Worm (Caenorhabditis elegans) whole organism, L1 larva: ENCODE measurements around the gene memo-1.

ENCODE experiments used
- Y116A8C.19 ChIP-seq: sonication (generic microtip); optimal IDR thresholded peaks from 2 replicates; lab custom pipeline; 2016; ENCODE audit warnings: missing compliant biosample characterization, missing genetic modification characterization, borderline replicate concordance
- aha-1 ChIP-seq: fragments of 150-350 bp; optimal IDR thresholded peaks from 2 replicates; lab custom pipeline; 2014; ENCODE audit warnings: missing biosample characterization, missing genetic modification characterization
- alr-1 ChIP-seq: fragments of 200-800 bp; sonication (Bioruptor generic); optimal IDR thresholded peaks from 2 replicates; lab custom pipeline; 2018; ENCODE audit warnings: borderline replicate concordance, mild to moderate bottlenecking, missing genetic modification characterization, missing compliant biosample characterization
- blmp-1 ChIP-seq: fragments of 150-350 bp; optimal IDR thresholded peaks from 2 replicates; lab custom pipeline; 2014; ENCODE audit warnings: missing biosample characterization, missing genetic modification characterization
- ceh-63 ChIP-seq: fragments of 200-800 bp; sonication (Bioruptor generic); optimal IDR thresholded peaks from 2 replicates; lab custom pipeline; 2018; ENCODE audit warnings: mild to moderate bottlenecking, missing genetic modification characterization, missing compliant biosample characterization
- ceh-8 ChIP-seq: fragments of 200-800 bp; sonication (Bioruptor generic); optimal IDR thresholded peaks from 2 replicates; lab custom pipeline; 2018; ENCODE audit warnings: mild to moderate bottlenecking, missing genetic modification characterization, moderate library complexity, missing compliant biosample characterization
- ceh-82 ChIP-seq, 3 experiments: fragments of 150-350 bp in 1 of 3; sonication (generic microtip) in 2 of 3; optimal IDR thresholded peaks; 2 replicates each; lab custom pipeline; 2014 to 2017; ENCODE audit warnings: missing biosample characterization in 3 of 3, missing genetic modification characterization in 3 of 3
- ceh-88 ChIP-seq: fragments of 200-800 bp; sonication (Bioruptor generic); IDR thresholded peaks from 2 replicates; pipeline ENCODE4 v1.3.6; 2022; ENCODE audit warnings: missing genetic modification characterization, missing compliant biosample characterization
- dsc-1 ChIP-seq: sonication (generic microtip); optimal IDR thresholded peaks from 2 replicates; lab custom pipeline; 2016; ENCODE audit warnings: mild to moderate bottlenecking, missing genetic modification characterization, missing compliant biosample characterization
- elt-3 ChIP-seq, 6 experiments: fragments of 150-350 bp in 1 of 6; sonication (generic microtip); optimal IDR thresholded peaks; 2 replicates each; lab custom pipeline; 2017 to 2018; ENCODE audit warnings: missing biosample characterization in 6 of 6, missing genetic modification characterization in 6 of 6, inconsistent platforms in 1 of 6
- fos-1 ChIP-seq: fragments of 150-350 bp; optimal IDR thresholded peaks from 2 replicates; lab custom pipeline; 2014; ENCODE audit warnings: missing biosample characterization, missing genetic modification characterization
- grh-1 ChIP-seq: fragments of 200-800 bp; sonication (Bioruptor generic); IDR thresholded peaks from 2 replicates; pipeline ENCODE4 v1.3.6; 2022; ENCODE audit warnings: missing genetic modification reagents, missing genetic modification characterization, missing compliant biosample characterization
- hlh-17 ChIP-seq: fragments of 200-800 bp; sonication (Bioruptor generic); optimal IDR thresholded peaks from 2 replicates; lab custom pipeline; 2018; ENCODE audit warnings: missing genetic modification characterization, mild to moderate bottlenecking, missing compliant biosample characterization, moderate library complexity, borderline replicate concordance
- hpl-2 ChIP-seq: fragments of 150-350 bp; optimal IDR thresholded peaks from 2 replicates; lab custom pipeline; 2014; ENCODE audit warnings: missing biosample characterization, missing genetic modification reagents, missing genetic modification characterization
- irx-1 ChIP-seq: sonication (generic microtip); optimal IDR thresholded peaks from 2 replicates; lab custom pipeline; 2016; ENCODE audit warnings: missing genetic modification characterization, missing compliant biosample characterization
- jun-1 ChIP-seq: fragments of 150-350 bp; optimal IDR thresholded peaks from 2 replicates; lab custom pipeline; 2014; ENCODE audit warnings: missing biosample characterization, missing genetic modification reagents, missing genetic modification characterization
- lin-14 ChIP-seq: fragments of 200-800 bp; sonication (Bioruptor generic); optimal IDR thresholded peaks from 2 replicates; lab custom pipeline; 2018; ENCODE audit warnings: mild to moderate bottlenecking, missing genetic modification characterization, moderate library complexity, missing compliant biosample characterization
- lin-15B ChIP-seq: fragments of 150-350 bp; sonication (generic microtip); optimal IDR thresholded peaks from 3 replicates; lab custom pipeline; 2014; ENCODE audit warnings: missing biosample characterization, missing genetic modification characterization
- lin-39 ChIP-seq: fragments of 150-350 bp; optimal IDR thresholded peaks from 2 replicates; lab custom pipeline; 2014; ENCODE audit warnings: missing biosample characterization, missing genetic modification reagents, missing genetic modification characterization
- lir-3 ChIP-seq: sonication (generic microtip); optimal IDR thresholded peaks from 2 replicates; lab custom pipeline; 2016; ENCODE audit warnings: mild to moderate bottlenecking, missing genetic modification characterization, moderate library complexity, missing compliant biosample characterization; ENCODE audit not compliant: poor library complexity
- lsy-2 ChIP-seq, 2 experiments: fragments of 150-350 bp; optimal IDR thresholded peaks; 2 replicates each; lab custom pipeline; 2014; ENCODE audit warnings: missing biosample characterization in 2 of 2, missing genetic modification characterization in 2 of 2
- mab-9 ChIP-seq: fragments of 200-800 bp; sonication (Bioruptor generic); IDR thresholded peaks from 2 replicates; pipeline ENCODE4 v1.3.6; 2022; ENCODE audit warnings: missing genetic modification reagents, missing genetic modification characterization, missing compliant biosample characterization
- mdl-1 ChIP-seq, 2 experiments: fragments of 150-350 bp; optimal IDR thresholded peaks; 2 replicates each; lab custom pipeline; 2014 to 2017; ENCODE audit warnings: missing biosample characterization in 2 of 2, missing genetic modification characterization in 2 of 2, inconsistent platforms in 1 of 2
- mef-2 ChIP-seq: fragments of 150-350 bp; optimal IDR thresholded peaks from 2 replicates; lab custom pipeline; 2014; ENCODE audit warnings: missing biosample characterization, missing genetic modification characterization
- nhr-12 ChIP-seq: sonication (generic microtip); optimal IDR thresholded peaks from 2 replicates; lab custom pipeline; 2017; ENCODE audit warnings: missing biosample characterization, missing genetic modification characterization
- nhr-19 ChIP-seq: fragments of 200-800 bp; sonication (Bioruptor generic); conservative IDR thresholded peaks from 2 replicates; pipeline ENCODE4 v1.3.6; 2022; ENCODE audit warnings: missing genetic modification characterization, missing compliant biosample characterization
- nhr-20 ChIP-seq: sonication (generic microtip); optimal IDR thresholded peaks from 2 replicates; lab custom pipeline; 2016; ENCODE audit warnings: mild to moderate bottlenecking, missing genetic modification characterization, missing compliant biosample characterization
- nhr-237 ChIP-seq: fragments of 150-350 bp; optimal IDR thresholded peaks from 2 replicates; lab custom pipeline; 2014; ENCODE audit warnings: missing biosample characterization, missing genetic modification characterization
- nhr-47 ChIP-seq: sonication (generic microtip); optimal IDR thresholded peaks from 2 replicates; lab custom pipeline; 2016; ENCODE audit warnings: mild to moderate bottlenecking, missing genetic modification characterization, moderate library complexity, missing compliant biosample characterization
- nhr-71 ChIP-seq: sonication (generic microtip); optimal IDR thresholded peaks from 2 replicates; lab custom pipeline; 2016; ENCODE audit warnings: mild to moderate bottlenecking, missing genetic modification characterization, moderate library complexity, missing compliant biosample characterization
- nhr-77 ChIP-seq: fragments of 150-350 bp; optimal IDR thresholded peaks from 2 replicates; lab custom pipeline; 2014; ENCODE audit warnings: missing biosample characterization, missing genetic modification characterization
- nhr-84 ChIP-seq: sonication (generic microtip); optimal IDR thresholded peaks from 2 replicates; lab custom pipeline; 2017; ENCODE audit warnings: missing biosample characterization, missing genetic modification characterization
- nhr-85 ChIP-seq: sonication (generic microtip); peaks from one replicate; lab custom pipeline; 2016; ENCODE audit warnings: missing genetic modification characterization, inconsistent platforms, missing compliant biosample characterization
- nhr-90 ChIP-seq: sonication (generic microtip); optimal IDR thresholded peaks from 2 replicates; lab custom pipeline; 2016; ENCODE audit warnings: mild to moderate bottlenecking, missing genetic modification characterization, missing compliant biosample characterization; ENCODE audit not compliant: poor library complexity
- pag-3 ChIP-seq: sonication (generic microtip); optimal IDR thresholded peaks from 2 replicates; lab custom pipeline; 2017; ENCODE audit warnings: missing genetic modification characterization, mild to moderate bottlenecking, missing compliant biosample characterization, antibody characterized with exemption, borderline replicate concordance; ENCODE audit not compliant: insufficient read depth
- pax-3 ChIP-seq: fragments of 200-800 bp; sonication (Bioruptor generic); optimal IDR thresholded peaks from 2 replicates; lab custom pipeline; 2018; ENCODE audit warnings: mild to moderate bottlenecking, missing genetic modification characterization, moderate library complexity, missing compliant biosample characterization
- pqm-1 ChIP-seq: sonication (generic microtip); optimal IDR thresholded peaks from 3 replicates; lab custom pipeline; 2017; ENCODE audit warnings: missing biosample characterization, missing genetic modification characterization
- rnt-1 ChIP-seq: sonication (generic microtip); optimal IDR thresholded peaks from 2 replicates; lab custom pipeline; 2016; ENCODE audit warnings: mild to moderate bottlenecking, missing genetic modification characterization, moderate library complexity, missing compliant biosample characterization
- skn-1 ChIP-seq: fragments of 150-350 bp; optimal IDR thresholded peaks from 2 replicates; lab custom pipeline; 2014; ENCODE audit warnings: missing biosample characterization, missing genetic modification characterization
- snpc-4 ChIP-seq: fragments of 150-350 bp; optimal IDR thresholded peaks from 2 replicates; lab custom pipeline; 2014; ENCODE audit warnings: missing biosample characterization, missing genetic modification characterization
- snu-23 ChIP-seq: sonication (generic microtip); optimal IDR thresholded peaks from 2 replicates; lab custom pipeline; 2016; ENCODE audit warnings: missing genetic modification characterization, missing compliant biosample characterization
- sptf-1 ChIP-seq: fragments of 150-350 bp; optimal IDR thresholded peaks from 2 replicates; lab custom pipeline; 2014; ENCODE audit warnings: missing biosample characterization, missing genetic modification characterization
- tbx-2 ChIP-seq: sonication (generic microtip); optimal IDR thresholded peaks from 2 replicates; lab custom pipeline; 2016; ENCODE audit warnings: missing genetic modification characterization, missing compliant biosample characterization
- unc-62 ChIP-seq: fragments of 150-350 bp; optimal IDR thresholded peaks from 2 replicates; lab custom pipeline; 2014; ENCODE audit warnings: missing biosample characterization, missing genetic modification reagents, missing genetic modification characterization
- vab-15 ChIP-seq: sonication (generic microtip); optimal IDR thresholded peaks from 2 replicates; lab custom pipeline; 2017; ENCODE audit warnings: missing genotype, mild to moderate bottlenecking, missing genetic modification characterization, missing compliant biosample characterization
- xbp-1 ChIP-seq: sonication (generic microtip); optimal IDR thresholded peaks from 2 replicates; lab custom pipeline; 2016; ENCODE audit warnings: missing genetic modification characterization, missing compliant biosample characterization
- zag-1 ChIP-seq: fragments of 150-350 bp; optimal IDR thresholded peaks from 2 replicates; lab custom pipeline; 2014; ENCODE audit warnings: missing biosample characterization, missing genetic modification characterization
- zip-4 ChIP-seq: fragments of 200-800 bp; sonication (Bioruptor generic); optimal IDR thresholded peaks from 2 replicates; lab custom pipeline; 2018; ENCODE audit warnings: mild to moderate bottlenecking, missing genetic modification characterization, moderate library complexity, missing compliant biosample characterization

memo-1 gene

ce11 chrV:7839485-7839884, 7.5 kb downstream of the memo-1 start, which contains the start of gene C37C3.12:
Gene C37C3.12 (minus strand): TSS chrV:7839585.
- TF ChIP-seq ceh-88 (no peak), nhr-77 (tag; lab: Kevin White, UChicago) (no peak), pqm-1 (tag; lab: Kevin White, UChicago) (no peak), pax-3 (tag; lab: Kevin White, UChicago) (no peak), lir-3 (tag; lab: Kevin White, UChicago) (no peak), snpc-4 (tag; lab: Kevin White, UChicago) (no peak), alr-1 (no peak), dsc-1 (no peak), lin-15B (tag; lab: Kevin White, UChicago) (no peak), grh-1 (GFP tag; lab: Robert Waterston, UW) (no peak), pag-3 (tag; lab: Kevin White, UChicago) (no peak)

ce11 chrV:7837809-7838208, 9.2 kb downstream of the memo-1 start, which contains the start of gene ttr-33:
Gene ttr-33 (minus strand): TSS chrV:7837909.
- TF ChIP-seq elt-3 (tag; optimal IDR thresholded peaks at IDR 0.05; lab: Kevin White, UChicago) (peak in 1 of 6 experiments; percentile 3), ceh-82 (tag; optimal IDR thresholded peaks at IDR 0.05; lab: Kevin White, UChicago) (no peak)

ce11 chrV:7836911-7837310, 10.1 kb downstream of the memo-1 start, which contains the start of gene txt-5:
Gene txt-5 (minus strand): TSS chrV:7837134.
- TF ChIP-seq nhr-47 (tag; lab: Kevin White, UChicago), result peak; percentile 24
- peak; percentile 57 for TF ChIP-seq nhr-20 (tag; lab: Kevin White, UChicago)
- TF ChIP-seq zip-4 (GFP tag; lab: Kevin White, UChicago), result no peak
- no peak for TF ChIP-seq zag-1 (tag; lab: Kevin White, UChicago)
- TF ChIP-seq mdl-1 (tag; optimal IDR thresholded peaks at IDR 0.05; lab: Kevin White, UChicago), result no peak
- no peak for TF ChIP-seq lin-39 (tag; lab: Kevin White, UChicago)
- TF ChIP-seq tbx-2 (tag; lab: Kevin White, UChicago), result no peak
- TF ChIP-seq hpl-2, result no peak
- TF ChIP-seq lin-14 (GFP tag; lab: Kevin White, UChicago), result peak; percentile 51
- peak; percentile 67 for TF ChIP-seq nhr-90 (tag; lab: Kevin White, UChicago)
- TF ChIP-seq nhr-19, result peak; percentile 37
- no peak for TF ChIP-seq jun-1 (tag; lab: Kevin White, UChicago)
- TF ChIP-seq nhr-71, result peak; percentile 72
- TF ChIP-seq hlh-17 (GFP tag; lab: Kevin White, UChicago), result no peak
- no peak for TF ChIP-seq blmp-1 (tag; lab: Kevin White, UChicago)
- TF ChIP-seq lsy-2 (tag; optimal IDR thresholded peaks at IDR 0.05; lab: Kevin White, UChicago), result peak in 1 of 2 experiments; percentile 22
- no peak for TF ChIP-seq skn-1
- no peak for TF ChIP-seq pag-3 (tag; lab: Kevin White, UChicago)
- TF ChIP-seq dsc-1, result no peak
- no peak for TF ChIP-seq unc-62 (GFP tag; lab: Kevin White, UChicago)
- peak; percentile 53 for TF ChIP-seq snu-23 (GFP tag; lab: Kevin White, UChicago)
- TF ChIP-seq mab-9 (GFP tag; lab: Robert Waterston, UW), result no peak
- TF ChIP-seq sptf-1 (tag; lab: Kevin White, UChicago), result no peak
- TF ChIP-seq ceh-63 (GFP tag; lab: Kevin White, UChicago), result no peak
- no peak for TF ChIP-seq mef-2 (tag; lab: Kevin White, UChicago)
- no peak for TF ChIP-seq Y116A8C.19
- peak; percentile 86 for TF ChIP-seq nhr-85 (tag; lab: Kevin White, UChicago)
- TF ChIP-seq grh-1 (GFP tag; lab: Robert Waterston, UW), result no peak
- no peak for TF ChIP-seq vab-15
- no peak for TF ChIP-seq fos-1 (tag; lab: Kevin White, UChicago)
- TF ChIP-seq irx-1 (tag; lab: Kevin White, UChicago), result no peak
- no peak for TF ChIP-seq nhr-84
- TF ChIP-seq ceh-8 (GFP tag; lab: Kevin White, UChicago), result no peak
- no peak for TF ChIP-seq nhr-237 (tag; lab: Kevin White, UChicago)
- TF ChIP-seq snpc-4 (tag; lab: Kevin White, UChicago), result no peak
- TF ChIP-seq rnt-1 (tag; lab: Kevin White, UChicago), result no peak
- no peak for TF ChIP-seq xbp-1 (tag; lab: Kevin White, UChicago)
- no peak for TF ChIP-seq nhr-12
- no peak for TF ChIP-seq aha-1 (tag; lab: Kevin White, UChicago)
